Fruit fly (Drosophila melanogaster) S2 (cell line): Measurements from ENCODE around the gene GABA-B-R1.
A peak's percentile ranks its signal among the peaks of the same experiment; 100 is the strongest.

ENCODE experiments used
- CG8478 ChIP-seq: fragments of >200 bp; optimal IDR thresholded peaks from 2 replicates; lab custom pipeline; 2018
- CTCF ChIP-seq, 2 experiments: fragments of >200 bp; optimal IDR thresholded peaks; 2 replicates each; lab custom pipeline; 2018

GABA-B-R1 gene

DNA sequence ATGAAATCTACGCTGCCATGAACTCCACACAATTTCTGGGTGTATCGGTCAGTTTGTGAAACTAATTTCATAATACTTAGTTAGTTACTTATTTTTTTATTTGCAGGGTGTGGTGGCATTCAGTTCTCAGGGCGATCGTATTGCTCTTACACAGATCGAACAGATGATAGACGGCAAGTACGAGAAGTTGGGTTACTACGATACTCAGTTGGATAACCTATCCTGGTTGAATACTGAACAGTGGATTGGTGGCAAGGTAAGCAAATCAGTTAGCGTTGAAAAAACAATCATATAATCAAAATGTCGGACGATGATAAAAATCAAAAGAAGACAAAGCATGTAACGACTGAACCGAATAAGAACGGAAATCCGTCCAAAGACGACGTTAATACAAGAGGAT, 10.5 kb downstream of the GABA-B-R1 start, which contains the start of gene CG33310:
Gene CG33310, plus strand, starts transcription at position 301 of the 400 bp plus-strand sequence.
- TF ChIP-seq CG8478 (no peak), CTCF (optimal IDR thresholded peaks at IDR 0.05; lab: Kevin White, UChicago) (no peak)

DNA sequence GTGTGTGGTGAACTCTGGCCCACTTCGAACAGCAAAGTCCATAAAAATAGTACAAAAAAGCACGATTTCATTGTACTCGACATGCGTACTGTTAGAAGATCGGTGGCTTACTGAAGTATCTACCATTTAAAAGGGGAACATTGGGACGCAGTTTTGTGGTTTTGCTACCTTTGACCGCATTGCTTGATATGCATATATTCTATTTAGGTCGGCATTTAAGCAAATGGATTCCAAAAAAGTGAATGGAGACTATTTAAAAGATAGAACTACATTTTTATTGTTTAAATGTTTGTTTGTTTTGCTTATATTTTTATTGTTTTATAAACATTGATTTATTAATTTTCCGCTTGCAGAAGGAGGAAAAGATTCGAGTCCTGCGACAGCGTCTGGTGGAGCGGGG, 15.5 kb downstream of the GABA-B-R1 start, which contains the start of gene CG31832:
Gene CG31832, minus strand, starts transcription at position 101 of the 400 bp plus-strand sequence.
- no peak for TF ChIP-seq CTCF (optimal IDR thresholded peaks at IDR 0.05; lab: Kevin White, UChicago)
- TF ChIP-seq CG8478 = no peak

DNA sequence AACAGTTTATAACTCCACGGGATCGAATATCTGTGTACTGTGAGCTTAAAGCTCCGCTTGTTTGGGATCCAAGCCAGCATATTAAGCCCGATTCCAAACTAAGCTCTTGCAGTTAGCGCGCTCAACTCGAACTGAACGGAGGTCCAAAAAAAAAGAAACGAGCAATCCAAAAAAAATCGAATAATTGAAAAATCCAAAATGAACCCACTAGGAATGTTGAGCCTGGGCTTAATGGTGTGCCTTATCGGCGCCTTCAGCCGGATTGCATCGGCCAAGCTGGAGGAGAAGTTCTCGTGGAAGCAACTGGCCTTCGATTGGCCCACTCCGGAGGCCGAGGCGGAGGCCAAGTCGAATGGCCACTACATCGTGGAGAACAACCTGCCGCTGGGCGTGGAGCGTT, 19.2 kb downstream of the GABA-B-R1 start, which contains the start of gene yellow-c:
Gene yellow-c, plus strand, starts transcription at position 29 of the 400 bp plus-strand sequence.
- TF ChIP-seq CG8478 (no peak), CTCF (optimal IDR thresholded peaks at IDR 0.05; lab: Kevin White, UChicago) (no peak)

DNA sequence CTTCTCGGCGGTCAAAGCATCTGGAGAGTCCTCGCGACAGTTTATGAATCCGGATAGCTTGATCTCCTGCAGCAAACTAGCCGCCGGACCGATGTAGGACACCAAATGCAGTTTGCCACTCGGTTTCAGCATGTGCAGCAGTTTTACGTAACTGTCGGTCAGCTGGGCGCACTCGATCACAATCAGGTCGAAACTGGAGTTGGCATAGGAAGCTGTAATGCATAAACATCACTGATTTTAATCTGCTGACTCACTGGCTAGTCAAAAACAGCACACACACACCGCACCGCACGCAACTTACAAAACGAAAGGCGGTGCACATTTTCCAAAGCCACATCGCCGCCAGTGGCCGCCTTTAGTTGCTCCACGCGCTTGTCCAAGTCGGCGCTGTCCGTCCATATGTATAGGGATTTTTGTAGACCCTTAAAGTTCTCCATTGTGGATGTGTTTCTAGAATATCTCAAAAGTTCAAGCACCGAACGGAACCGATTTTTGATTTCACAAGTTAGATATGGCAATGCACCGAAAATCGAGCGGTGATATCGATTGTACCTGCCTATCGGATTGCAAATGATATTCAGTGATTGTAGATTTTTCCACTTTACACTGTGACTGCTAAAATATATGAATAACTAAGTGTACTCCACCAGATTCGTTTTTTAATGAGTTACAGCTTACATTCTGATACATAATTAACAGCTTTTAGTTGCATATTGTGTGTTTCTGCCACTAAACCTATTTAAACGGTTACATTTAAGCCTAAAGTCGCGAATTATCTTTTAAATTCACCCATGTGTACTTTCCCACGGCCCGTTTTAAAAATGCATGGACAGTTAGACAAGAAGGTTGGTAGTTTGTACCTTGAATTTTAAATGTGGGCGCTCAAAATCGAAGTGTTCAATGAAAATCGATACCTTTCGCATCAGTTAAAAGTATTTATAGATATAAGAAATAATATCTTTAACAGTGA, 22.5 kb downstream of the GABA-B-R1 start, which contains the start of gene CIAPIN1:
Gene CIAPIN1, minus strand, starts transcription at position 523 of the 970 bp plus-strand sequence.
- TF ChIP-seq CG8478 (no peak), CTCF (optimal IDR thresholded peaks at IDR 0.05; lab: Kevin White, UChicago) (no peak)

DNA sequence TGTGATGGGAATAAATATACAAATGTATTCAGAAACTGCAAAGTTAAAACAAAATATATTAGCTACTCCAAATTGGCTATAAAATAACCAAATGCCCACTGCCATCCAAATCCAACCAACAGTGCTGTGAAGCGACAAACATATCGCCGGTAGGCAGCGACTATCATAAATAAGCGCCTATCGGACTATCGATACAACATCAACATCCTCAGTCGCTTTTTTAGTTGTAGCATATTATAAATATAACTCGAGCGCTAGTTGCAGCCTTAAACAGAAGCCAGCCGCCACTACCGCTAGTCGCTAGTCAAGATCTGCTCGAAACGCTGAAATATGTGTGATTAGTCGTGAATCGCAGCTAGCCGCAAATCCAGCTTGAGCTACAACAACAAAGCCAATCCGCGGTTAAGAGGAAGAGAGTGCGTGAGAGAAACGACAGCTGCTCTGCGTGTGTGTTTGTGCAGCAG, 23.2 kb downstream of the GABA-B-R1 start:
- TF ChIP-seq CTCF (optimal IDR thresholded peaks at IDR 0.05; lab: Kevin White, UChicago) (peak in 1 of 2 experiments; percentile 18), CG8478 (no peak)

DNA sequence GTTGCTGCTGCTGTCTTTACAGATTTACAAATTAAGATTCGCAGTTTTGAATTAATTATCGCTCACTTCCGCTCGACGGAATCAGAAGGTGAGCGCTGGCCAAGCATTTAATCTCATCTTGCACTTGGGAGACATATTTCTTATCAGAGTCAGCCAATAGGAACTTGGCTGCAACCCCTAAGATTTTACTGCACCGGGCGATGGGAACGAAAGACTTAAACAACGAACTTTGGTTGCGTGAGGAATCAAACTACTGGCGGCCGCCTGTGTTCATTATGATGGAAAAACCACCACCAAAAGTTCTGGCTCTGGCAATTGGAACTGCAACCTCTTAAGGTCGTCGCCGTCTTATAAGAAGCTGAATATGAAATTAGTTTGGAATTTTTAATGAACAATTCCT, 27.6 kb downstream of the GABA-B-R1 start:
- TF ChIP-seq CG8478 (no peak), CTCF (optimal IDR thresholded peaks at IDR 0.05; lab: Kevin White, UChicago) (no peak)

DNA sequence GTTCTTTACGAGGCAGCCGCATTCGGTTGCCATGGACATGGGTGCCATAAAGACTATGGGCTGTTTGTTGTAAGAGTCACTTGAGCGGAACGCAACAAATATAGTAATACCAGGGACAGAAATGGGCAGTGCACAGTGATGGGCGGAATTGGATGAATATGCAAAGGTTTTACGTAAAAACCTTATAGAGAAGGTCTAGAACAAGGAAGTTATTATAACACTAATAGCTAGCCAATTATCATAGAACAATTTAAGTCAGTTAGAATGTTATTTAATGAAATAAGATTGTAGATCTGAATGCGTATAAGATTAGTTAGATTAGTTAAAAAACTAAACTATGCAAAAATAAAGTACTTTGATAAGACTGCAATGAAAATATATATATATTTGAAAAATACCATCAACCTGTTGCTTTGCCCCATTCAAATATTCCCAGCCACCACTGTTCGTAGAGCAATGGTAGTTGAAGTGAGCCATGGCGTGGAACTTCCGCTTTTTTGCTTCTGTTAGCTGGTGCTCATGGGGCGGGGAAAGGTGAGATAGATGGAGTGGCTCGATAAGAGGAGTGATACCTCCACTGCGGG, 36.8 kb downstream of the GABA-B-R1 start:
- TF ChIP-seq CG8478 (no peak), CTCF (optimal IDR thresholded peaks at IDR 0.05; lab: Kevin White, UChicago) (no peak)

DNA sequence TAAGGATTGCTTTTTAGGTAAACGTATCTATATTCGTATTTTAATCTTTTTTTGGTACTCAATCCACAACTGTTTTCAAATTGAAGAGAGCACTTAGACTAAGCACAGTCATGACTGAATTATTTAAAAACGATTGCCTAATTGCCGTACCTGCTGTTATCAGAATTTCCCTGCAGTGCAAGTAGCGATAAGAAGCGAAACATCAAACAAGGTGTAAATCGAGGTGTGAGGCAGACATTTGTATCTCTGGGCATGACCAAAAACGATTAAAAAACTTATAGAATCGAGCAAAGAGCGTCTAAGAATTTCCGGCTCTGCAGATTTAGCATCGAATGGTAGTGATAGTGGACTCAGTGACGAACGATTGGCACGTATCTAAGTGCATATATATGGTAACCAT, 39.0 kb downstream of the GABA-B-R1 start:
- no peak for TF ChIP-seq CG8478
- no peak for TF ChIP-seq CTCF (optimal IDR thresholded peaks at IDR 0.05; lab: Kevin White, UChicago)

DNA sequence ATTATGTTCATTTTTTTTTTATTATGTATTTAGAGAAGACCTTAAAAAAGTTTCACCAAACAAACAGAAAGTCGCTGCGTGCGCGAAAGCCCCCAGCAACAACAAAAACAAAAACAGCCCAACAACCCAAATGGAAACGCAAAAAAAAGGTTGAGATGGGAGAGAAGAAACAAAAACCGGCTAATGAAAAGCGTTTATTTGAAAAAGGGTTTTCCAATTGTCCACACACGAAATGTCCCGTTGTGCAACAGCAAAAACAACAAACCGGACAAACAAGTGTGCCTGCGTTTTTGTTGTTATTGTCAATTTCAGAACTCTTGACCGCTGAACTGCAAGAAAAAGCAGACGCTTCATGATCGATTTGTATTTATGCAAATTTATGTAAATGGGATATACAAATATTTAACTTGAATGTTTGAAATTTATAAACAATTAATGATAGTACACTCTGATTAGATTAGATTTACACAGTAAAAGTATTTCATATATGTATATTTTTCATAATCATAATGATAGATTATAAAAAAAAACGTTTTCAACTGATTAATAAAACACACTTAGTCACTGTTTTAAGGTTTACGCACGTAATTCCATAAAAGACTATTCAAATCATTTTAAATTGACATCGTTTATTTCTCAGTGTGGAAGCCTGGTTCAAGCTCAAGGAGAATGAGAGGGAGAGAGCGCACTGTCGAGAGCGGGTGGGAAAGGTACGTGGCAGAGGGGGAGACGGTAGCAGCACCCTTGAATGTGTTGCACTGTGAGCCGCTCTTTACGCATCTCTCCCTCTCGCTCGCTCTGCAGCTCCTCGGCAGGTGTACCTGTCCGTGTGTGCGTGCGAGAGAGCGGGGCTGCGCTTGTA, 40.5 kb downstream of the GABA-B-R1 start:
- TF ChIP-seq CTCF (optimal IDR thresholded peaks at IDR 0.05; lab: Kevin White, UChicago) (no peak), CG8478 (no peak)

DNA sequence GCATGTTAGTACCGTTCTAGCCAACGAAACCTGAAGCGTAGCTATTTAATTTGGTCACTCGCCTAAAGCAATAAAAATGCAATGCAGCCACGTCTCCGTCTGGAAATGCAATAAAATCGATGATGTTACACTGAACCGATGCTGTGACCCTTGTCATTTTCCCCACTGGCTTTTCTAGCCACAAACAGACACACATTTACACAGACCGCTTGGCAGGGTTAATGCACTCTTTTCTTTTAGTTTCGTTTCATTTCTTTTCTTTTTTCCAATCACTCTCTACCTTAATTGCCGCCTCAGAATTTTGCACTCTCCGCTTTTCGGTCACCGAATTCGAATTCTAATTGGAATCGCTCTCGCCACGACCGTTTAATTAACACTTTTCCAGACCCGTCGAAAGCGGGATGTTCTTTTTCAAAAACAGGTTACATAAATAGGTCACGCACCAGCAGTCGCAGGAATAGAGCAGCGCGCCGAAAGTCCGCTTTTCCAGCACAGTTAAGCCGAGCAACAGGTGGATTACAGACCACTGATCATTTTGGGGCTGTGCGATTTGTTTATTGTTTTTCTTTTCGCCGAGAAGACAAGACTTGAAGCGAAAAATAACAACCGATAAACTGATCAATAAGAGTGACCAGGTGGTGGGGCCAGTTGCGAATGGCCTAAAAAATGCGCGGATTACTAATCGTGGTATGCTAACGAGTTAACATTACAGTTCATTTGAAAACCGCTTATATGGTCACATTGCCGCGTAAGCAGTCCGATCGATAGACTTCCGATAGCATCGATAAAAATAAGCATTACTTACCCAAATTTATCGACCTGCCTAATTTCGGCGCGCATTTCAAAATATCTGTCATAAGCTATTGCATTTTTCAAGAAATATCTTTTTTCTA, 41.3 kb downstream of the GABA-B-R1 start, which contains the start of gene ck:
Gene ck, minus strand, starts transcription at position 638 of the 893 bp plus-strand sequence.
- TF ChIP-seq CG8478 (no peak), CTCF (optimal IDR thresholded peaks at IDR 0.05; lab: Kevin White, UChicago) (peak; percentile 14 to 24)

DNA sequence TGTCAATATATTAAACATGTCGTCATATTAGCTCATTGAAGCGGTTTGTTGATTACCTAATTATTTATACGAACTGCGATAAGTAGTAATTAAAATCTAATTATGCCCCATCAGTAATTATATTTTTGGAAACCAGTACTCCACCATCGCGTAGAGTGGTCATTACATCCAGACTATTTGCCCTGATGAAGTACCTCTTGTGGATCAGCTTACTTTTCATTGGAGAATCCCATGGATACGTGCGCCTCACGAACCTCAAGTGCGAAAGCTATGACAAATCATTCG, 41.9 kb downstream of the GABA-B-R1 start, which contains the start of gene CG33679:
Gene CG33679, plus strand, starts transcription at position 186 of the 285 bp plus-strand sequence.
- TF ChIP-seq CTCF (optimal IDR thresholded peaks at IDR 0.05; lab: Kevin White, UChicago) (no peak), CG8478 (no peak)

DNA sequence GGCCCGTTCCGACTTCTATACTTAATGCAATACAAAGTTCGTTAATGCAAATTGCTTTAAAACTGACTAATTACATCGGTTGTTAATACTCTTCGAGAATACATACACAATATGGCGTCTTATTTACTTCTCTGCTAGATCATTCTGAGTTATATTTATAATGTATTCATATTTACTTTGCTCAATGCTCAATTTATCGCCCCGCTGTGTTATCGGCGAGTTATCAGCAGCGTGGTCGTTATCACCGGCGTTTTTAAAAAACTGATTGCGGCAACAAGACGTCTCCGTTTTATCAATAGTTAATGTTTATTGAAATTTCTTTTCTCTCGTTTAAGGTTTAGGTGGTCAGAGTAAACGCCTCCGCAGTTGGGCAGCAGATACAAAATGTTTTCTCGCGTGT, 42.9 kb downstream of the GABA-B-R1 start:
- TF ChIP-seq CG8478 = no peak
- TF ChIP-seq CTCF (optimal IDR thresholded peaks at IDR 0.05; lab: Kevin White, UChicago) = no peak

DNA sequence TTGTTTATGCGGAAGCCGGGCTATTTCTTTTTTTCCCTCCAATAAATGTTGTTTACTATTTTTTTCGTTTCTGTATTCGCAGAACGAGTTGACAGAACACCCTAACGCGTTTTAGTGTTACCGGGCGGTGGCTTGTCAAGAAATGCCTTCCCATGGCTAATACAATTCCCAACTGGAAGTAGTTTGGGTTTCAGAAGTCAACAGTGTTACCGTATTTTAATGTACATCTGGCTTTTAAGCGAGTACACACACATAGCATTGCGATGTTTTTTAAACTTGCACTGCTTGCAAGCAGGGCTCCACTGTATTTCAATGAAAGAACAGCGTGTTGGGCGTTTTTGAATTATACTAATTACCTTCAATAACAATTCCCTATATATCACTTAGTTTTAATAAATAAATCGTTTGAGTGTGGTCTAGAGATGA, 44.5 kb downstream of the GABA-B-R1 start, which contains the start of gene TfIIS:
Gene TfIIS, minus strand, starts transcription at position 178 of the 426 bp plus-strand sequence.
- peak; percentile 83 to 84 for TF ChIP-seq CTCF (optimal IDR thresholded peaks at IDR 0.05; lab: Kevin White, UChicago)
- no peak for TF ChIP-seq CG8478

DNA sequence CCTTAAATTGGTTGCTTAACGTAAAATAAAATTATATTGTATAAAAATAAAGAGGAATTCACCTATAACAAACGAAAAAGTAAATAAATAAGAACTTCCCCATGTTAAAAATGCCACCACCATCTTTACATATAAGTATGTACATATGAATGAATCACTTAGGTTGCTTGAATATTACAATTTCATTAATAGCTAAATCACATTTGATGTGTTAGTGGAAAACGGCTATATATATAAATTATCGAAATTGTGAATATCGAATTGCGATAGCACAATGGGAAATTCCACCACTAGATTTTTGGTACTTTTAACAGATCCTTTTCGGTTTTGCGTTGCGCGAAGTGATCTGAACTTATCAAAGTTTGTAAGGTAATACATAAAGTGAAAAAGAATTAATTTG, 45.2 kb downstream of the GABA-B-R1 start, which contains the start of the genes solo and vas:
Gene solo, plus strand, starts transcription at position 289 of the 400 bp plus-strand sequence.
Gene vas, plus strand, starts transcription at position 289 of the 400 bp plus-strand sequence.
- TF ChIP-seq CTCF (optimal IDR thresholded peaks at IDR 0.05; lab: Kevin White, UChicago) (no peak), CG8478 (no peak)
